Worm (Caenorhabditis elegans): ENCODE results near the gene M117.4.

The M117.4 gene

DNA sequence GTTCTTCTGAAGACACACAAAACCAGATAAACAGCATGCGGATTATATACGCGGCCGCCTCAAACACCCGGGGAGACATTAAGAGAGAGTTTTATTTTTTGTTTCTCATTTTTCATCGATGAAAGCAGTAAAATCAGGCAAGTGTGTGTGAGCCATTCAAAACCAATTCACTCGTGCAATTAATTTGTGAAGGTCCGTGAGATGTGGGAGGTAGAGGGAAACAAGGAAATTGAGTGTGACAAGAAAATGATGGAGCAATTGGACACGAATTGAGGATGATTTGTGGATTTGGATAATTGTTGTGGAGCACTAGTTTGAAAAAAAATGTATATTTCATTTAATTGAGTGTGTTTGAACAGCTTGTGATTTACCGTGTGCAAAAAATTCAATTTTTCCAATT lies 45.6 kb downstream of the M117.4 start:
- TF ChIP-seq egl-5 (tag; optimal IDR thresholded peaks at IDR 0.05) (peak; percentile 81), elt-1 (tag; optimal IDR thresholded peaks at IDR 0.05) (no peak)

DNA sequence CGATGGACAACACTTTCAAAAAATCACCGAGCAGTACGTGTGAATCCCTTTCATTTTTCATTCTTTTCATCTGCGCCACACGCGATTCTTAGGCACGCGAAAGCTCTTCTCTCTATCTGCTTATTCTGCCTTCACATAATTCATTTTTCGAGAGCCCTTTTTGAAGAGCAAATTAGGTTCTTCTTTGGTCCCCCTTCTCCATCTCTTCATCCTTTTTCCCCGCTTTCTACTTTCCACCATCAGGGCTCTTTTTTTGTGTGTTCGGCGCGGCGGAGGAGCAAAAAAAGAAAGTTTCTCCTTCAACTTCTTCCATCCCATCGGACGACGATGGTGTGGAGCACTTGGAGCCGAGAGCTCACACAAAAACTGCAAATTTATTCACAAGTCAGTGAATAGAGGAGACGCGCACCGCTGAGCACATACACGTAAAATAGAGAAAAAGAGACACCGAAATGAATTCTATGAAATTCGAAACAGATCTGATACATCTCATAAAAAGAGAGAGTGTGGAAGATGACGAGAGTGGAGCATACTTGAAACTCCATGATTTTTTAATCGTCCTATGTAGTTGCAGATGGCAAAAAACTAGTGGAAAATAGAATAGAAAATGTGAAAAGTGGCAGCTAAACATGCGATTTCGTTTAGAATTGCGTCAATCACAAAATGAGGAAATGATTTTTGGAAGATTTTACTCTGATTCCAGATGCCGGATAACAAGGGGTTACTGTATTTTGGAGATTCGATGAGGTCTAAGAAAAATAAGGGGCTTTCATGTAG lies 48.1 kb downstream of the M117.4 start:
- peak; percentile 63 for TF ChIP-seq fkh-10 (GFP tag; optimal IDR thresholded peaks at IDR 0.05)
- no peak for TF ChIP-seq nhr-23 (tag; optimal IDR thresholded peaks at IDR 0.05)
- peak; percentile 2 for TF ChIP-seq nfya-1 (tag; optimal IDR thresholded peaks at IDR 0.05; ENCODE audit: insufficient read depth)
- TF ChIP-seq ceh-28 (tag; optimal IDR thresholded peaks at IDR 0.05), result no peak

DNA sequence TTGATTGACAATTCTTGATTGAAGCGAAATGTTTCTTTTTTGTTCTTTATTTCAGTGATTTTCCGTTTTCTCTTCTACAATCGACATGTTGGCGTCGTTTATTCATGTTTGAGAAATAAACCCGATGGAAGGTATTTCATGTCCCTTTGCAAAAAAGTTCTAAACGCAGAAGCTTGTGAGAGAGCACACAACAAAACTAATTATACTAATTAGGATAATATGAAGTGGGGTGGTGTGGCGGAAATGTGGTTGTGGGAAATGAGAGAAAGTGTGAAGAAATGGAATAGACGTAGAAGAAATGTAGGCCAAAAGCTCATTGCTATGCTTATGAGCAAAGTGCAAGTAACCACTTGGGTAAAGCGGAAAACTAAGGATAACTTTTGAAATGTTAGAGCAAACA lies 50.5 kb downstream of the M117.4 start:
- no peak for TF ChIP-seq ceh-16 (tag; optimal IDR thresholded peaks at IDR 0.05)
- TF ChIP-seq pha-4 (tag; optimal IDR thresholded peaks at IDR 0.05), result no peak
- TF ChIP-seq R02D3.7 (tag; optimal IDR thresholded peaks at IDR 0.05), result no peak
- TF ChIP-seq nhr-76 (tag; optimal IDR thresholded peaks at IDR 0.05), result no peak
- no peak for TF ChIP-seq skn-1 (tag; optimal IDR thresholded peaks at IDR 0.05)
- no peak for TF ChIP-seq ZK546.5 (tag; optimal IDR thresholded peaks at IDR 0.05)
- TF ChIP-seq lin-39 (tag; optimal IDR thresholded peaks at IDR 0.05), result no peak
- TF ChIP-seq ceh-82 (tag; optimal IDR thresholded peaks at IDR 0.05), result no peak
- TF ChIP-seq unc-39 (tag; optimal IDR thresholded peaks at IDR 0.05), result no peak
- no peak for TF ChIP-seq ama-1 (optimal IDR thresholded peaks at IDR 0.05)
- no peak for TF ChIP-seq elt-3 (tag; optimal IDR thresholded peaks at IDR 0.05)
- no peak for TF ChIP-seq nhr-237 (tag; optimal IDR thresholded peaks at IDR 0.05)
- TF ChIP-seq lin-15B (tag; optimal IDR thresholded peaks at IDR 0.05), result no peak
- no peak for TF ChIP-seq ceh-9 (tag; optimal IDR thresholded peaks at IDR 0.05)

Data from whole organism, L3 larva.